Worm (Caenorhabditis elegans): ENCODE results near the gene F32D8.14.

DNA sequence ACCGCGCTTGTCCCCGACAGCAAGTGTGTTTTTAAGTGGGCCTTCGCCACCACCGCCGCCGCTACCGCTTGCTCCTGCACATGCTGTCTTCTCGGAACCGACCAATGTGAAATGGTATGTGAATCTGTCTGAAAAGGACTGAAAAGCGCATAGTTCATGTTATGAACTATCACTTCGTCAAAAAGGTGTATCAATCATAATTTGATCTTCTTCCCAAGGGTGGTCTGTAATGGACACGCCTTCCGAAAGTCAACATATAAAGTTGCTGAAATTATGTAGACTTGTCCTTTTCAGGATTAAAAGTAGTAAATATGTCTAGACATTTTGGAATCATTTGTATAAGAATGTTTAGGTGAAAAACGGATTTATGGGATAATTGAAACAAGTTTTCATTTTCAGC lies 47.6 kb upstream of the F32D8.14 start, which contains the start of gene zip-9:
- no peak for TF ChIP-seq sea-1 (GFP tag; conservative IDR thresholded peaks at IDR 0.05)
- no peak for TF ChIP-seq ama-1 (optimal IDR thresholded peaks at IDR 0.05)
- TF ChIP-seq ceh-13 (GFP tag; optimal IDR thresholded peaks at IDR 0.05), result no peak
- TF ChIP-seq tbx-11 (GFP tag; IDR thresholded peaks at IDR 0.05), result no peak
- no peak for TF ChIP-seq scrt-1 (GFP tag; IDR thresholded peaks at IDR 0.05)
- TF ChIP-seq tbx-37 (GFP tag; conservative IDR thresholded peaks at IDR 0.05), result no peak
- TF ChIP-seq flt-1 (GFP tag; IDR thresholded peaks at IDR 0.05), result no peak
- no peak for TF ChIP-seq tra-4 (tag; optimal IDR thresholded peaks at IDR 0.05)
- no peak for TF ChIP-seq ceh-36 (tag; optimal IDR thresholded peaks at IDR 0.05)
